Fruit fly (Drosophila melanogaster) whole organism: Measurements from ENCODE around the gene lost.

Source experiments
- pan ChIP-seq: fragments of >200 bp; optimal IDR thresholded peaks from 2 replicates; lab custom pipeline; 2017
- psq ChIP-seq: fragments of >200 bp; optimal IDR thresholded peaks from 2 replicates; lab custom pipeline; 2017
- usp ChIP-seq: fragments of >200 bp; optimal IDR thresholded peaks from 2 replicates; lab custom pipeline; 2017; ENCODE audit warnings: missing biosample characterization, missing genetic modification characterization, mixed read lengths

DNA sequence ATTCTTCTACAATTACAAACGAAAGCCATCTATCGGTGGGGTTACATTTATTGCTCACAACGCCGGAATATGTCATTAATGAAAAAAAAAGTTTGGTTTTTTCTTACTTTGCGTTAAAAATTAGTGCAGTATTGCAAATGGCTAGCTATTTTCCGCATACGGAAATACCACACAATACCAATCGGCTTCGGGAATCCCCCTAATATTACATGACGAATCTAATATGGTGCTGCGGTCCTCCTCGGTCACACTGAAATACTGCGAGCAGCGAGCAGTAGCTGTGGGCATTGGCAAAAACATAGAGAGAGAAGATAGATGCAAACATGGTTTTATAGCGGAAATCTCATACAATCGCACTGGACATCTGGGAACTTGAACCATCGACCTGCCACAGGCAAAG is 15.4 kb upstream of the lost start, which contains the start of gene tub:
- no peak for TF ChIP-seq pan (lab: Kevin White, UChicago)
- TF ChIP-seq psq (lab: Kevin White, UChicago) = no peak
- TF ChIP-seq usp = no peak
